Worm (Caenorhabditis elegans) whole organism, L4 larva: ENCODE measurements around the gene T07H8.11.
A peak's percentile ranks its signal among the peaks of the same experiment; 100 is the strongest.

Source experiments
- F26F4.8 ChIP-seq: fragments of 200-800 bp; sonication (Bioruptor generic); conservative IDR thresholded peaks from 2 replicates; pipeline ENCODE4 v1.3.6; 2022; ENCODE audit warnings: missing genetic modification characterization, missing compliant biosample characterization
- R02D3.7 ChIP-seq: fragments of 150-350 bp; sonication (generic microtip); optimal IDR thresholded peaks from 3 replicates; lab custom pipeline; 2014; ENCODE audit warnings: missing biosample characterization, missing genetic modification characterization
- ZK337.2 ChIP-seq: fragments of 200-800 bp; sonication (Bioruptor generic); IDR thresholded peaks from 2 replicates; pipeline ENCODE4 v1.3.6; 2022; ENCODE audit warnings: missing genetic modification reagents, missing genetic modification characterization, missing compliant biosample characterization
- aha-1 ChIP-seq: fragments of 150-350 bp; peaks from one replicate; lab custom pipeline; 2014; ENCODE audit warnings: missing biosample characterization, missing genetic modification characterization
- aly-2 ChIP-seq: sonication (generic microtip); optimal IDR thresholded peaks from 2 replicates; lab custom pipeline; 2018; ENCODE audit warnings: missing biosample characterization, missing genetic modification characterization
- arid-1 ChIP-seq: fragments of 200-800 bp; sonication (Bioruptor generic); conservative IDR thresholded peaks from 2 replicates; pipeline ENCODE4 v1.3.6; 2022; ENCODE audit warnings: missing genetic modification reagents, missing genetic modification characterization, missing compliant biosample characterization
- ceh-20 ChIP-seq: fragments of 200-800 bp; sonication (Bioruptor generic); IDR thresholded peaks from 2 replicates; pipeline ENCODE4 v1.3.6; 2022; ENCODE audit warnings: missing genetic modification reagents, missing genetic modification characterization, missing compliant biosample characterization
- ceh-28 ChIP-seq: fragments of 150-350 bp; optimal IDR thresholded peaks from 2 replicates; lab custom pipeline; 2014; ENCODE audit warnings: missing biosample characterization, missing genetic modification reagents, missing genetic modification characterization
- ceh-82 ChIP-seq: sonication (generic microtip); optimal IDR thresholded peaks from 2 replicates; lab custom pipeline; 2017; ENCODE audit warnings: missing biosample characterization, missing genetic modification characterization
- ces-1 ChIP-seq: fragments of 150-350 bp; sonication (generic microtip); optimal IDR thresholded peaks from 4 replicates; lab custom pipeline; 2014; ENCODE audit warnings: missing biosample characterization, missing genetic modification reagents, missing genetic modification characterization
- dmd-6 ChIP-seq: fragments of 200-800 bp; sonication (Bioruptor generic); IDR thresholded peaks from 2 replicates; pipeline ENCODE4 v1.3.6; 2022; ENCODE audit warnings: missing genetic modification reagents, missing genetic modification characterization, missing compliant biosample characterization
- duxl-1 ChIP-seq: sonication (generic microtip); optimal IDR thresholded peaks from 2 replicates; lab custom pipeline; 2016; ENCODE audit warnings: mild to moderate bottlenecking, missing genetic modification characterization, moderate library complexity, missing compliant biosample characterization; ENCODE audit not compliant: poor library complexity
- fkh-10 ChIP-seq: fragments of 150-350 bp; optimal IDR thresholded peaks from 2 replicates; lab custom pipeline; 2014; ENCODE audit warnings: missing biosample characterization, missing genetic modification reagents, missing genetic modification characterization
- fos-1 ChIP-seq: fragments of 150-350 bp; optimal IDR thresholded peaks from 2 replicates; lab custom pipeline; 2014; ENCODE audit warnings: missing biosample characterization, missing genetic modification characterization
- hif-1 ChIP-seq, 2 experiments: sonication (generic microtip); optimal IDR thresholded peaks; 2 replicates each; lab custom pipeline; 2016 to 2017; ENCODE audit warnings: missing compliant biosample characterization in 2 of 2, missing genetic modification characterization in 2 of 2, missing genetic modification reagents in 2 of 2, missing genotype in 2 of 2, mild to moderate bottlenecking in 1 of 2
- hlh-11 ChIP-seq: fragments of 200-800 bp; sonication (Bioruptor generic); optimal IDR thresholded peaks from 2 replicates; lab custom pipeline; 2018; ENCODE audit warnings: mild to moderate bottlenecking, missing genetic modification characterization, missing compliant biosample characterization
- lim-7 ChIP-seq: fragments of 200-800 bp; sonication (Bioruptor generic); IDR thresholded peaks from 2 replicates; pipeline ENCODE4 v1.3.6; 2022; ENCODE audit warnings: missing genetic modification characterization, missing compliant biosample characterization
- lin-39 ChIP-seq: fragments of 150-350 bp; optimal IDR thresholded peaks from 2 replicates; lab custom pipeline; 2014; ENCODE audit warnings: missing biosample characterization, missing genetic modification reagents, missing genetic modification characterization
- madf-5 ChIP-seq, 2 experiments: fragments of 200-800 bp; sonication (Bioruptor generic); IDR thresholded peaks; 2 replicates each; pipeline ENCODE4 v1.3.6; 2022; ENCODE audit warnings: missing compliant biosample characterization in 2 of 2, missing genetic modification characterization in 2 of 2
- madf-9 ChIP-seq: fragments of 200-800 bp; sonication (Bioruptor generic); conservative IDR thresholded peaks from 2 replicates; pipeline ENCODE4 v1.3.6; 2022; ENCODE audit warnings: missing genetic modification reagents, missing genetic modification characterization, missing compliant biosample characterization
- nhr-11 ChIP-seq: fragments of 150-350 bp; optimal IDR thresholded peaks from 2 replicates; lab custom pipeline; 2014; ENCODE audit warnings: missing biosample characterization, missing genetic modification characterization
- nhr-28 ChIP-seq: fragments of 150-350 bp; optimal IDR thresholded peaks from 2 replicates; lab custom pipeline; 2014; ENCODE audit warnings: missing biosample characterization, missing genetic modification characterization
- nhr-41 ChIP-seq: fragments of 200-800 bp; sonication (Bioruptor generic); IDR thresholded peaks from 2 replicates; pipeline ENCODE4 v1.3.6; 2022; ENCODE audit warnings: missing genetic modification reagents, missing genetic modification characterization, missing compliant biosample characterization
- php-3 ChIP-seq: fragments of 200-800 bp; sonication (Bioruptor generic); IDR thresholded peaks from 2 replicates; pipeline ENCODE4 v1.3.6; 2022; ENCODE audit warnings: missing genetic modification reagents, missing genetic modification characterization, missing compliant biosample characterization
- saeg-2 ChIP-seq: fragments of 200-800 bp; sonication (Bioruptor generic); IDR thresholded peaks from 2 replicates; pipeline ENCODE4 v1.3.6; 2022; ENCODE audit warnings: missing genetic modification reagents, missing genetic modification characterization, missing compliant biosample characterization
- skn-1 ChIP-seq: fragments of 150-350 bp; optimal IDR thresholded peaks from 2 replicates; lab custom pipeline; 2014; ENCODE audit warnings: missing biosample characterization, missing genetic modification characterization
- snpc-4 ChIP-seq: fragments of 150-350 bp; optimal IDR thresholded peaks from 2 replicates; lab custom pipeline; 2014; ENCODE audit warnings: missing biosample characterization, missing genetic modification characterization
- spr-1 ChIP-seq: sonication (generic microtip); optimal IDR thresholded peaks from 2 replicates; lab custom pipeline; 2016; ENCODE audit warnings: mild to moderate bottlenecking, missing genetic modification characterization, missing compliant biosample characterization
- spr-3 ChIP-seq: fragments of 200-800 bp; sonication (Bioruptor generic); optimal IDR thresholded peaks from 2 replicates; lab custom pipeline; 2018; ENCODE audit warnings: mild to moderate bottlenecking, missing genetic modification characterization, missing compliant biosample characterization
- unc-39 ChIP-seq: sonication (generic microtip); optimal IDR thresholded peaks from 2 replicates; lab custom pipeline; 2017; ENCODE audit warnings: missing biosample characterization, missing genetic modification characterization
- unc-62 ChIP-seq, 3 experiments: fragments of 150-350 bp in 1 of 3; sonication (generic microtip); optimal IDR thresholded peaks in 2 of 3; peaks in 1 of 3; 1 replicate in 1 of 3; 2 replicates in 2 of 3; lab custom pipeline; 2014 to 2017; ENCODE audit warnings: missing biosample characterization in 3 of 3, missing genetic modification characterization in 3 of 3, missing genetic modification reagents in 3 of 3, missing genotype in 1 of 3
- vab-7 ChIP-seq: fragments of 200-800 bp; sonication (Bioruptor generic); IDR thresholded peaks from 2 replicates; pipeline ENCODE4 v1.3.6; 2022; ENCODE audit warnings: missing genetic modification reagents, missing genetic modification characterization, missing compliant biosample characterization
- zfp-3 ChIP-seq: fragments of 200-800 bp; sonication (Bioruptor generic); conservative IDR thresholded peaks from 2 replicates; pipeline ENCODE4 v1.3.6; 2022; ENCODE audit warnings: missing genetic modification reagents, missing genetic modification characterization, missing compliant biosample characterization
- ztf-7 ChIP-seq: fragments of 150-350 bp; optimal IDR thresholded peaks from 2 replicates; lab custom pipeline; 2014; ENCODE audit warnings: missing biosample characterization, missing genetic modification characterization

Gene T07H8.11

ce11 chrV:6928938-6929337 lies 22.3 kb downstream of the T07H8.11 start, which contains the start of gene unc-68:
Gene unc-68, minus strand, starts transcription at chrV:6929038.
- TF ChIP-seq aha-1 (tag; lab: Kevin White, UChicago) = peak; percentile 52
- TF ChIP-seq nhr-11 (tag; lab: Kevin White, UChicago) = no peak
- TF ChIP-seq, all 104 proteins: peak for 1

ce11 chrV:6926633-6927032 lies 24.6 kb downstream of the T07H8.11 start:
- no peak for TF ChIP-seq skn-1 (tag; lab: Kevin White, UChicago)
- peak; percentile 53 for TF ChIP-seq aha-1 (tag; lab: Kevin White, UChicago)
- peak in 1 of 2 experiments; percentile 79 for TF ChIP-seq unc-62 (GFP tag; optimal IDR thresholded peaks at IDR 0.05 in 1 of 2; lab: Kevin White, UChicago)
- TF ChIP-seq unc-62 (tag; optimal IDR thresholded peaks at IDR 0.05; lab: Kevin White, UChicago) = no peak
- no peak for TF ChIP-seq spr-3 (GFP tag; lab: Kevin White, UChicago)
- no peak for TF ChIP-seq fos-1 (tag; lab: Kevin White, UChicago)

- TF ChIP-seq arid-1 (GFP tag; lab: Robert Waterston, UW) = no peak
- peak in 1 of 2 experiments; percentile 92 for TF ChIP-seq unc-62 (GFP tag; optimal IDR thresholded peaks at IDR 0.05 in 1 of 2; lab: Kevin White, UChicago)
- TF ChIP-seq unc-62 (tag; optimal IDR thresholded peaks at IDR 0.05; lab: Kevin White, UChicago) = no peak
These were observed 32.0 kb downstream of the T07H8.11 start for ce11 chrV:6919251-6919650.

- TF ChIP-seq lim-7 (GFP tag; lab: Robert Waterston, UW) (no peak), dmd-6 (GFP tag; lab: Robert Waterston, UW) (0 out of 2 replicates have a peak, but pooled peaks have one; percentile 14), F26F4.8 (0 out of 2 replicates have a peak, but pooled peaks have one; percentile 14), vab-7 (GFP tag; lab: Robert Waterston, UW) (0 out of 2 replicates have a peak, but pooled peaks have one; percentile 17), ceh-20 (no peak), lin-39 (tag; lab: Kevin White, UChicago) (no peak), unc-62 (GFP tag; optimal IDR thresholded peaks at IDR 0.05 in 1 of 2; lab: Kevin White, UChicago) (peak in 1 of 2 experiments; percentile 38), unc-62 (tag; optimal IDR thresholded peaks at IDR 0.05; lab: Kevin White, UChicago) (no peak), zfp-3 (no peak)
These were observed 33.9 kb downstream of the T07H8.11 start for ce11 chrV:6917280-6917679.

- TF ChIP-seq R02D3.7 (no peak), unc-62 (GFP tag; optimal IDR thresholded peaks at IDR 0.05 in 1 of 2; lab: Kevin White, UChicago) (peak in 1 of 2 experiments; percentile 93), unc-62 (tag; optimal IDR thresholded peaks at IDR 0.05; lab: Kevin White, UChicago) (no peak), madf-5 (GFP tag; IDR thresholded peaks at IDR 0.05; lab: Robert Waterston, UW) (no peak)
These were observed 44.8 kb downstream of the T07H8.11 start for ce11 chrV:6906435-6906834.

- TF ChIP-seq unc-62 (GFP tag; optimal IDR thresholded peaks at IDR 0.05 in 1 of 2; lab: Kevin White, UChicago) (peak in 1 of 2 experiments; percentile 98), unc-62 (tag; optimal IDR thresholded peaks at IDR 0.05; lab: Kevin White, UChicago) (no peak), hlh-11 (tag; lab: Kevin White, UChicago) (no peak)
- TF ChIP-seq, all 104 proteins: peak for 1
These were observed 49.2 kb downstream of the T07H8.11 start for ce11 chrV:6901943-6902549.

- TF ChIP-seq zfp-3 (no peak), ceh-20 (no peak), ces-1 (no peak), snpc-4 (no peak), ceh-28 (tag; lab: Kevin White, UChicago) (no peak), hif-1 (tag; optimal IDR thresholded peaks at IDR 0.05; lab: Kevin White, UChicago) (peak in 1 of 2 experiments; percentile 38), nhr-41 (GFP tag; lab: Robert Waterston, UW) (no peak), php-3 (GFP tag; lab: Robert Waterston, UW) (no peak), fkh-10 (GFP tag; lab: Kevin White, UChicago) (no peak), ZK337.2 (GFP tag; lab: Robert Waterston, UW) (no peak), unc-62 (GFP tag; optimal IDR thresholded peaks at IDR 0.05 in 1 of 2; lab: Kevin White, UChicago) (peak in 1 of 2 experiments; percentile 64), unc-62 (tag; optimal IDR thresholded peaks at IDR 0.05; lab: Kevin White, UChicago) (no peak), nhr-28 (peak; percentile 29), ztf-7 (tag; lab: Kevin White, UChicago) (no peak), ceh-82 (tag; lab: Kevin White, UChicago) (no peak), spr-1 (no peak), unc-39 (no peak), duxl-1 (no peak), madf-5 (GFP tag; IDR thresholded peaks at IDR 0.05; lab: Robert Waterston, UW) (no peak), saeg-2 (GFP tag; lab: Robert Waterston, UW) (no peak), spr-3 (GFP tag; lab: Kevin White, UChicago) (no peak), lim-7 (GFP tag; lab: Robert Waterston, UW) (no peak), aly-2 (tag; lab: Kevin White, UChicago) (no peak), madf-9 (GFP tag; lab: Robert Waterston, UW) (no peak)
These were observed 50.2 kb downstream of the T07H8.11 start for ce11 chrV:6900814-6901592.
